Worm (Caenorhabditis elegans) whole organism, L1 larva: ENCODE results near the gene abts-2.

Experiments
- alr-1 ChIP-seq: fragments of 200-800 bp; sonication (Bioruptor generic); optimal IDR thresholded peaks from 2 replicates; lab custom pipeline; 2018; ENCODE audit warnings: borderline replicate concordance, mild to moderate bottlenecking, missing genetic modification characterization, missing compliant biosample characterization
- fos-1 ChIP-seq: fragments of 150-350 bp; optimal IDR thresholded peaks from 2 replicates; lab custom pipeline; 2014; ENCODE audit warnings: missing biosample characterization, missing genetic modification characterization
- unc-86 ChIP-seq: sonication (generic microtip); optimal IDR thresholded peaks from 2 replicates; lab custom pipeline; 2016; ENCODE audit warnings: missing genetic modification characterization, missing compliant biosample characterization

- TF ChIP-seq fos-1 (tag; lab: Kevin White, UChicago) (no peak), unc-86 (no peak), alr-1 (no peak)
These were observed 37.2 kb upstream of the abts-2 start, which contains the start of gene mig-2 for ce11 chrX:11548308-11548707.
